Worm (Caenorhabditis elegans): ENCODE results near the gene syp-1.
A peak's percentile ranks its signal among the peaks of the same experiment; 100 is the strongest.
"Not testable (repeated sequence)": the region's sequence is repeated elsewhere in the genome, so short reads cannot be mapped to it uniquely, and the experiment has no call there.

syp-1 gene

DNA sequence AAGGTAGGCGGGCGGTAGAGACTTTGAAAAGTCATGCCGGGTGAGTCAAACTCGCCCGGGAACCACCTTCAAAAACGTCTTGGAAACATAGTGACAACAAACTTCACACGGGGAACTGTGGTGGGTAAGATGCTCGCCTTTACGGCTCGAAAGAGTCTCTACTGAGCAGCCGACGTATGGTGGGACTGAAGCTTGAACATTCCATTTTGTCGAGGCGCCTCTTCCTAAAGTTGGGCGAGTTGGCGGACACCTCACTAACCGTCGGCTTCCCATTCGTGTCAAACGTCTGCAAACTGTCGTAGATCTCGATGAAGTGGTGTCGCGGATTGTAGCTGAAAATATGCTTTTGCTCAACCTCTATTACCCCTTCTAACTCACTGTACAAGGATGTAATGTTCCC lies 21.1 kb upstream of the syp-1 start:
- TF ChIP-seq efl-1 (optimal IDR thresholded peaks at IDR 0.05) = no peak
- TF ChIP-seq efl-1 (GFP tag; optimal IDR thresholded peaks at IDR 0.05 in 1 of 2) = peak in 1 of 2 experiments; percentile 58
- no peak for TF ChIP-seq ceh-82 (tag; optimal IDR thresholded peaks at IDR 0.05)
- no peak for TF ChIP-seq mep-1 (tag; optimal IDR thresholded peaks at IDR 0.05)

DNA sequence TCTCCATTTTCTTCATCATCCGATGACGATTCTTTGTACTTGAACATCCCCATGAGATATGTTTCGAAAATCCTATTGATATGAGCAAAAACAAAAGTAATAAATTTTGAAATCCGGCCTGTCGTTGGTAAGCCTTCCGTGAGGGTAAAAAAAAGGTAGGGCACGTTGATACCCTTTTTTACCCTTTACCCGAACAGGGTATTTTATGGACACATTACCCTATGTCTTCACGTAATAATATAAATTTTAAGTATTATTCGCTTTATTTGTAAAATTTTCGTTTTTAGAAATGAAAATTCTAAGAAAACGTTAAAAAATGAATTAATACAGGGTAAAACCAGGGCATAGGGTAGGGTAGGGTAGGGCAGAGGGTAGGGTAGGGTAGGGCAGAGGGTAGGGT lies 20.3 kb upstream of the syp-1 start, which contains the start of gene F13A7.7:
Gene F13A7.7, minus strand, starts transcription at position 101 of the 400 bp plus-strand sequence.
- TF ChIP-seq tbx-2 (tag; optimal IDR thresholded peaks at IDR 0.05); nhr-12 (tag; optimal IDR thresholded peaks at IDR 0.05); ceh-8 (GFP tag; optimal IDR thresholded peaks at IDR 0.05): not testable (repeated sequence)

ce11 chrV:16388268-16388667 lies 15.8 kb upstream of the syp-1 start, which contains the start of gene sri-65:
sri-65 (minus strand) TSS chrV:16388368.
- TF ChIP-seq lin-15B (tag; optimal IDR thresholded peaks at IDR 0.05) (no peak), dpl-1 (GFP tag; optimal IDR thresholded peaks at IDR 0.05) (no peak), hlh-4 (tag; optimal IDR thresholded peaks at IDR 0.05) (peak; percentile 88), unc-130 (tag; optimal IDR thresholded peaks at IDR 0.05) (no peak), ceh-82 (tag; optimal IDR thresholded peaks at IDR 0.05) (no peak), zag-1 (tag; optimal IDR thresholded peaks at IDR 0.05) (no peak)

DNA sequence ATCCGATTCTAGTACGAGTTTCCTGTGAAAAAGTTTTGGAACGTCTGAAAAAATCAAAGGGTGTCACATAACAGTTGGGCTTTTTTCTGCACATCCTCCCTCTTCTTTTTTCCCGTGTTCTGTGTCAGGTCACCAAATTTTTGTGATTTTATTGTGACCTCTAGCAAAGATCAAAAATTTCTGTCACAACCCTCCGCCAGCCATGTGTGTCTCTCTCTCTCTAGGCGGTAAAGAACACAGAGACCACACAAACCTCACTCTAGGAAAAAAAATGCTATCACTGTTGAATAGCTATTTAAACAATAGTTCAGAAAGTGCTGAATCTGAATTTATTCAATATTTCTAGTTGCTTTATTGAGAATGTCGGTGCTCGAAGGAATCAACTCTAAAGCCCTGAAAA lies 13.4 kb upstream of the syp-1 start, which contains the start of gene gst-44:
Gene gst-44, plus strand, starts transcription at position 237 of the 400 bp plus-strand sequence.
- TF ChIP-seq ceh-63 (GFP tag; optimal IDR thresholded peaks at IDR 0.05) = no peak
- no peak for TF ChIP-seq ceh-88 (GFP tag; IDR thresholded peaks at IDR 0.05)
- no peak for TF ChIP-seq lin-14 (GFP tag; optimal IDR thresholded peaks at IDR 0.05)
- TF ChIP-seq mep-1 (tag; optimal IDR thresholded peaks at IDR 0.05) = no peak
- TF ChIP-seq snu-23 (GFP tag; optimal IDR thresholded peaks at IDR 0.05) = no peak
- no peak for TF ChIP-seq C16A3.4 (tag; optimal IDR thresholded peaks at IDR 0.05)
- no peak for TF ChIP-seq lin-39 (tag; optimal IDR thresholded peaks at IDR 0.05)
- peak in 1 of 2 experiments; percentile 28 for TF ChIP-seq lin-35 (GFP tag; optimal IDR thresholded peaks at IDR 0.05)
- no peak for TF ChIP-seq unc-98 (GFP tag; IDR thresholded peaks at IDR 0.05)
- no peak for TF ChIP-seq aha-1 (tag; optimal IDR thresholded peaks at IDR 0.05)
- no peak for TF ChIP-seq pag-3 (tag; optimal IDR thresholded peaks at IDR 0.05; ENCODE audit: borderline replicate concordance, insufficient read depth)
- TF ChIP-seq ceh-8 (GFP tag; optimal IDR thresholded peaks at IDR 0.05) = no peak
- no peak for TF ChIP-seq hlh-4 (tag; optimal IDR thresholded peaks at IDR 0.05)
- no peak for TF ChIP-seq unc-130 (tag; optimal IDR thresholded peaks at IDR 0.05)
- no peak for TF ChIP-seq snpc-4 (tag; optimal IDR thresholded peaks at IDR 0.05)
- no peak for TF ChIP-seq dsc-1 (tag; optimal IDR thresholded peaks at IDR 0.05)
- TF ChIP-seq elt-2 (tag; optimal IDR thresholded peaks at IDR 0.05) = peak; percentile 4
- no peak for TF ChIP-seq xbp-1 (tag; optimal IDR thresholded peaks at IDR 0.05)
- TF ChIP-seq nhr-20 (tag; optimal IDR thresholded peaks at IDR 0.05) = peak; percentile 75
- TF ChIP-seq ceh-90 (tag; optimal IDR thresholded peaks at IDR 0.05) = no peak
- no peak for TF ChIP-seq ets-5 (GFP tag; IDR thresholded peaks at IDR 0.05)
- TF ChIP-seq F16B12.6 (tag; optimal IDR thresholded peaks at IDR 0.05) = no peak
- no peak for TF ChIP-seq egl-27 (tag; optimal IDR thresholded peaks at IDR 0.05)
- no peak for TF ChIP-seq lin-13 (GFP tag; optimal IDR thresholded peaks at IDR 0.05)

- TF ChIP-seq snpc-4 (tag; optimal IDR thresholded peaks at IDR 0.05) (no peak), efl-1 (optimal IDR thresholded peaks at IDR 0.05) (no peak), efl-1 (GFP tag; optimal IDR thresholded peaks at IDR 0.05 in 1 of 2) (no peak), mdl-1 (tag; optimal IDR thresholded peaks at IDR 0.05) (no peak), fkh-10 (GFP tag; optimal IDR thresholded peaks at IDR 0.05) (no peak), unc-98 (GFP tag; IDR thresholded peaks at IDR 0.05) (no peak), F16B12.6 (tag; optimal IDR thresholded peaks at IDR 0.05) (no peak), ceh-8 (GFP tag; optimal IDR thresholded peaks at IDR 0.05) (no peak), nhr-85 (tag) (no peak), hpl-2 (GFP tag; optimal IDR thresholded peaks at IDR 0.05) (no peak), irx-1 (tag; optimal IDR thresholded peaks at IDR 0.05) (no peak), nhr-76 (tag; optimal IDR thresholded peaks at IDR 0.05) (no peak), elt-3 (tag; optimal IDR thresholded peaks at IDR 0.05) (no peak), hlh-17 (GFP tag; optimal IDR thresholded peaks at IDR 0.05; ENCODE audit: borderline replicate concordance) (no peak), xbp-1 (tag; optimal IDR thresholded peaks at IDR 0.05) (no peak), skn-1 (tag; optimal IDR thresholded peaks at IDR 0.05) (no peak), ceh-63 (GFP tag; optimal IDR thresholded peaks at IDR 0.05) (no peak)
These were observed 10.3 kb upstream of the syp-1 start, which contains the start of gene srd-63 for ce11 chrV:16393728-16394127. srd-63 (minus strand) TSS chrV:16393828.

Measured in whole organism, L1 larva.